Fruit fly (Drosophila melanogaster) whole organism, embryonic: Measurements from ENCODE around the gene CG10584.
A peak's percentile ranks its signal among the peaks of the same experiment; 100 is the strongest.

Experiments used
- Adf1 ChIP-seq: fragments of 200-800 bp; sonication (Bioruptor generic); IDR thresholded peaks from 2 replicates; pipeline ENCODE4 v1.3.6; 2022; ENCODE audit warnings: missing biosample characterization, missing genetic modification characterization
- Atf6 ChIP-seq: fragments of 200-800 bp; sonication (Bioruptor generic); IDR thresholded peaks from 2 replicates; pipeline ENCODE4 v1.3.6; 2022; ENCODE audit warnings: missing biosample characterization, missing genetic modification characterization
- CG10366 ChIP-seq: fragments of 200-800 bp; sonication (Bioruptor generic); IDR thresholded peaks from 2 replicates; pipeline ENCODE4 v1.3.6; 2022; ENCODE audit warnings: missing biosample characterization, missing genetic modification characterization
- CG10979 ChIP-seq: fragments of 200-800 bp; sonication (Bioruptor generic); optimal IDR thresholded peaks from 2 replicates; lab custom pipeline; 2018; ENCODE audit warnings: missing biosample characterization, mild to moderate bottlenecking, missing genetic modification characterization, moderate library complexity
- CG11085 ChIP-seq: fragments of 200-800 bp; sonication (Bioruptor generic); IDR thresholded peaks from 2 replicates; pipeline ENCODE4 v1.3.6; 2022; ENCODE audit warnings: missing biosample characterization, missing genetic modification characterization
- CG11560 ChIP-seq: fragments of 200-800 bp; sonication (Bioruptor generic); IDR thresholded peaks from 3 replicates; pipeline ENCODE4 v1.3.6; 2022; ENCODE audit warnings: missing biosample characterization, missing genetic modification characterization
- CG12219 ChIP-seq: fragments of 200-800 bp; sonication (Bioruptor generic); optimal IDR thresholded peaks from 3 replicates; lab custom pipeline; 2018; ENCODE audit warnings: missing biosample characterization, mild to moderate bottlenecking, missing genetic modification characterization
- CG12769 ChIP-seq: fragments of 200-800 bp; sonication (Bioruptor generic); optimal IDR thresholded peaks from 2 replicates; lab custom pipeline; 2019; ENCODE audit warnings: missing biosample characterization, mild to moderate bottlenecking, missing genetic modification characterization, moderate library complexity
- CG1602 ChIP-seq: fragments of 200-800 bp; sonication (Bioruptor generic); optimal IDR thresholded peaks from 3 replicates; lab custom pipeline; 2016; ENCODE audit warnings: missing biosample characterization, missing genetic modification characterization
- CG17912 ChIP-seq: fragments of 200-800 bp; sonication (Bioruptor generic); optimal IDR thresholded peaks from 2 replicates; lab custom pipeline; 2018; ENCODE audit warnings: missing biosample characterization, mild to moderate bottlenecking, missing genetic modification characterization
- CG1792 ChIP-seq: fragments of 200-800 bp; sonication (Bioruptor generic); optimal IDR thresholded peaks from 2 replicates; lab custom pipeline; 2016; ENCODE audit warnings: missing biosample characterization, missing genetic modification characterization
- CG18262 ChIP-seq: fragments of 200-800 bp; optimal IDR thresholded peaks from 3 replicates; lab custom pipeline; 2019; ENCODE audit warnings: missing biosample characterization, mild to moderate bottlenecking, missing genetic modification characterization, moderate library complexity
- CG43689 ChIP-seq: fragments of 200-800 bp; sonication (Bioruptor generic); IDR thresholded peaks from 2 replicates; pipeline ENCODE4 v1.3.6; 2022; ENCODE audit warnings: missing biosample characterization, missing genetic modification characterization
- CG4424 ChIP-seq: fragments of 200-800 bp; sonication (Bioruptor generic); optimal IDR thresholded peaks from 3 replicates; lab custom pipeline; 2016; ENCODE audit warnings: missing biosample characterization, missing genetic modification characterization
- CG9932 ChIP-seq: fragments of 200-800 bp; sonication (Bioruptor generic); IDR thresholded peaks from 2 replicates; pipeline ENCODE4 v1.3.6; 2022; ENCODE audit warnings: missing biosample characterization, missing genetic modification characterization
- CHES-1-like ChIP-seq: fragments of 200-800 bp; sonication (Bioruptor generic); optimal IDR thresholded peaks from 2 replicates; lab custom pipeline; 2016; ENCODE audit warnings: missing biosample characterization, missing genetic modification characterization
- Dbx ChIP-seq: fragments of 200-800 bp; sonication (Bioruptor generic); IDR thresholded peaks from 3 replicates; pipeline ENCODE4 v1.3.6; 2022; ENCODE audit warnings: missing biosample characterization, missing genetic modification characterization
- Hey ChIP-seq: fragments of 200-800 bp; sonication (Bioruptor generic); optimal IDR thresholded peaks from 3 replicates; lab custom pipeline; 2018; ENCODE audit warnings: missing biosample characterization, mild to moderate bottlenecking, missing genetic modification characterization
- MESR4 ChIP-seq: fragments of 200-800 bp; sonication (Bioruptor generic); optimal IDR thresholded peaks from 2 replicates; lab custom pipeline; 2018; ENCODE audit warnings: missing biosample characterization, mild to moderate bottlenecking, missing genetic modification characterization, moderate library complexity
- Mrtf ChIP-seq: fragments of 200-800 bp; sonication (Bioruptor generic); IDR thresholded peaks from 3 replicates; pipeline ENCODE4 v1.3.6; 2022; ENCODE audit warnings: missing biosample characterization, missing genetic modification characterization
- Oli ChIP-seq: fragments of 200-800 bp; sonication (Bioruptor generic); optimal IDR thresholded peaks from 2 replicates; lab custom pipeline; 2018; ENCODE audit warnings: missing biosample characterization, mild to moderate bottlenecking, missing genetic modification characterization, moderate library complexity
- Rfx ChIP-seq: fragments of 200-800 bp; sonication (Bioruptor generic); IDR thresholded peaks from 2 replicates; pipeline ENCODE4 v1.3.6; 2022; ENCODE audit warnings: missing biosample characterization, missing genetic modification characterization
- Rx ChIP-seq: fragments of 200-800 bp; sonication (Bioruptor generic); IDR thresholded peaks from 2 replicates; pipeline ENCODE4 v1.3.6; 2022; ENCODE audit warnings: missing biosample characterization, missing genetic modification characterization
- Ssrp ChIP-seq: fragments of 200-800 bp; sonication (Bioruptor generic); optimal IDR thresholded peaks from 2 replicates; lab custom pipeline; 2018; ENCODE audit warnings: missing biosample characterization, mild to moderate bottlenecking, missing genetic modification characterization, moderate library complexity
- Vsx1 ChIP-seq: fragments of 200-800 bp; sonication (Bioruptor generic); optimal IDR thresholded peaks from 2 replicates; lab custom pipeline; 2017; ENCODE audit warnings: missing biosample characterization, mild to moderate bottlenecking, missing genetic modification characterization, missing genetic modification reagents
- Xbp1 ChIP-seq: fragments of 200-800 bp; sonication (Bioruptor generic); optimal IDR thresholded peaks from 3 replicates; lab custom pipeline; 2016; ENCODE audit warnings: missing biosample characterization, mild to moderate bottlenecking, missing genetic modification characterization
- ac ChIP-seq: fragments of 200-800 bp; sonication (Bioruptor generic); optimal IDR thresholded peaks from 3 replicates; lab custom pipeline; 2017; ENCODE audit warnings: missing biosample characterization, mild to moderate bottlenecking, missing genetic modification characterization
- al ChIP-seq: fragments of 200-800 bp; sonication (Bioruptor generic); IDR thresholded peaks from 2 replicates; pipeline ENCODE4 v1.3.6; 2022; ENCODE audit warnings: missing biosample characterization, missing genetic modification characterization
- aop ChIP-seq: fragments of 200-800 bp; sonication (Bioruptor generic); IDR thresholded peaks from 2 replicates; pipeline ENCODE4 v1.3.6; 2022; ENCODE audit warnings: missing biosample characterization, missing genetic modification characterization
- ap ChIP-seq: fragments of 200-800 bp; sonication (Bioruptor generic); IDR thresholded peaks from 2 replicates; pipeline ENCODE4 v1.3.6; 2022; ENCODE audit warnings: missing biosample characterization, missing genetic modification characterization
- bsh ChIP-seq, 2 experiments: fragments of 200-800 bp; sonication (Bioruptor generic); optimal IDR thresholded peaks; 2 replicates each; lab custom pipeline; 2017 to 2018; ENCODE audit warnings: mild to moderate bottlenecking in 2 of 2, missing biosample characterization in 2 of 2, missing genetic modification characterization in 2 of 2, moderate library complexity in 1 of 2
- cato ChIP-seq: fragments of 200-800 bp; sonication (Bioruptor generic); optimal IDR thresholded peaks from 2 replicates; lab custom pipeline; 2016; ENCODE audit warnings: missing biosample characterization, missing genetic modification characterization, borderline replicate concordance
- chinmo ChIP-seq: fragments of 200-800 bp; sonication (Bioruptor generic); IDR thresholded peaks from 4 replicates; pipeline ENCODE4 v1.3.6; 2022; ENCODE audit warnings: missing biosample characterization, missing genetic modification characterization; ENCODE audit not compliant: partially characterized antibody
- emc ChIP-seq: fragments of 200-800 bp; sonication (Bioruptor generic); optimal IDR thresholded peaks from 2 replicates; lab custom pipeline; 2016; ENCODE audit warnings: missing biosample characterization, missing genetic modification characterization
- eyg ChIP-seq: fragments of 200-800 bp; sonication (Bioruptor generic); optimal IDR thresholded peaks from 3 replicates; lab custom pipeline; 2016; ENCODE audit warnings: missing biosample characterization, missing genetic modification characterization
- fd64A ChIP-seq: fragments of 200-800 bp; sonication (Bioruptor generic); optimal IDR thresholded peaks from 3 replicates; lab custom pipeline; 2018; ENCODE audit warnings: missing biosample characterization, mild to moderate bottlenecking, missing genetic modification characterization
- nmo ChIP-seq: fragments of 200-800 bp; sonication (Bioruptor generic); optimal IDR thresholded peaks from 2 replicates; lab custom pipeline; 2018; ENCODE audit warnings: missing biosample characterization, mild to moderate bottlenecking, missing genetic modification characterization, moderate library complexity
- pnt ChIP-seq: fragments of 200-800 bp; sonication (Bioruptor generic); optimal IDR thresholded peaks from 3 replicates; lab custom pipeline; 2016; ENCODE audit warnings: missing biosample characterization, missing genetic modification characterization
- repo ChIP-seq: fragments of 200-800 bp; sonication (Bioruptor generic); optimal IDR thresholded peaks from 2 replicates; lab custom pipeline; 2016; ENCODE audit warnings: missing biosample characterization, missing genetic modification characterization
- sd ChIP-seq: fragments of 200-800 bp; sonication (Bioruptor generic); optimal IDR thresholded peaks from 3 replicates; lab custom pipeline; 2018; ENCODE audit warnings: missing biosample characterization, mild to moderate bottlenecking, missing genetic modification characterization, moderate library complexity
- slp2 ChIP-seq: fragments of 200-800 bp; sonication (Bioruptor generic); optimal IDR thresholded peaks from 2 replicates; lab custom pipeline; 2016; ENCODE audit warnings: missing biosample characterization, missing genetic modification characterization
- sna ChIP-seq: fragments of 200-800 bp; sonication (Bioruptor generic); IDR thresholded peaks from 2 replicates; pipeline ENCODE4 v1.3.6; 2022; ENCODE audit warnings: missing biosample characterization, missing genetic modification characterization; ENCODE audit not compliant: partially characterized antibody
- so ChIP-seq: fragments of 200-800 bp; sonication (Bioruptor generic); IDR thresholded peaks from 3 replicates; pipeline ENCODE4 v1.3.6; 2022; ENCODE audit warnings: missing biosample characterization, missing genetic modification characterization
- sqz ChIP-seq: fragments of 200-800 bp; sonication (Bioruptor generic); optimal IDR thresholded peaks from 3 replicates; lab custom pipeline; 2018; ENCODE audit warnings: missing biosample characterization, mild to moderate bottlenecking, missing genetic modification characterization
- sr ChIP-seq: fragments of 200-800 bp; sonication (Bioruptor generic); IDR thresholded peaks from 3 replicates; pipeline ENCODE4 v1.3.6; 2022; ENCODE audit warnings: missing biosample characterization, missing genetic modification characterization
- tgo ChIP-seq: fragments of 200-800 bp; sonication (Bioruptor generic); IDR thresholded peaks from 3 replicates; pipeline ENCODE4 v1.3.6; 2022; ENCODE audit warnings: missing biosample characterization, missing genetic modification characterization
- tio ChIP-seq: fragments of 200-800 bp; sonication (Bioruptor generic); optimal IDR thresholded peaks from 2 replicates; lab custom pipeline; 2017; ENCODE audit warnings: missing biosample characterization, missing genetic modification characterization, inconsistent platforms
- ttk ChIP-seq: fragments of 200-800 bp; sonication (Bioruptor generic); IDR thresholded peaks from 2 replicates; pipeline ENCODE4 v2.1.2; 2022; ENCODE audit warnings: missing biosample characterization, missing genetic modification characterization
- tup ChIP-seq: fragments of 200-800 bp; sonication (Bioruptor generic); optimal IDR thresholded peaks from 2 replicates; lab custom pipeline; 2016; ENCODE audit warnings: missing biosample characterization, mild to moderate bottlenecking, missing genetic modification characterization, moderate library complexity

Gene CG10584

dm6 chr3L:21056792-21057567 is 25.8 kb upstream of the CG10584 start (continued):
- TF ChIP-seq CG10366 (peak; percentile 15; the same call in 1 of the 2 replicates), Adf1 (GFP tag; lab: Robert Waterston, UW) (peak; percentile 29; the same call in 1 of the 2 replicates), MESR4 (GFP tag; lab: Kevin White, UChicago) (no peak), sr (GFP tag; lab: Robert Waterston, UW) (0 out of 3 replicates have a peak, but pooled peaks have one; percentile 46), Xbp1 (GFP tag; lab: Kevin White, UChicago) (peak; percentile 29), slp2 (no peak), Rx (0 out of 2 replicates have a peak, but pooled peaks have one; percentile 2), CG18262 (tag; lab: Kevin White, UChicago) (peak; percentile 9), al (GFP tag; lab: Robert Waterston, UW) (no peak), CHES-1-like (no peak), tgo (GFP tag; lab: Robert Waterston, UW) (0 out of 3 replicates have a peak, but pooled peaks have one; percentile 13), Oli (tag; lab: Kevin White, UChicago) (peak; percentile 50), bsh (GFP tag; optimal IDR thresholded peaks at IDR 0.05; lab: Kevin White, UChicago) (peak in 1 of 2 experiments; percentile 20), CG10979 (tag; lab: Kevin White, UChicago) (peak; percentile 15), emc (GFP tag; lab: Kevin White, UChicago) (no peak), CG12219 (GFP tag; lab: Kevin White, UChicago) (no peak), CG43689 (GFP tag; lab: Robert Waterston, UW) (no peak), sna (GFP tag; lab: Robert Waterston, UW) (no peak), CG11560 (tag; lab: Robert Waterston, UW) (no peak), tio (GFP tag; lab: Kevin White, UChicago) (peak; percentile 23), cato (GFP tag; lab: Kevin White, UChicago) (no peak), CG1792 (GFP tag; lab: Kevin White, UChicago) (no peak), CG11085 (GFP tag; lab: Robert Waterston, UW) (no peak), eyg (GFP tag; lab: Kevin White, UChicago) (no peak), repo (GFP tag; lab: Kevin White, UChicago) (no peak), CG4424 (GFP tag; lab: Kevin White, UChicago) (peak; percentile 55), CG12769 (tag; lab: Kevin White, UChicago) (peak; percentile 80), Hey (tag; lab: Kevin White, UChicago) (no peak), aop (GFP tag; lab: Robert Waterston, UW) (no peak), Rfx (peak; percentile 35; the same call in 1 of the 2 replicates), tup (GFP tag; lab: Kevin White, UChicago) (no peak), nmo (GFP tag; lab: Kevin White, UChicago) (no peak), Dbx (GFP tag; lab: Robert Waterston, UW) (peak; percentile 48; the same call in 1 of the 3 replicates), ap (no peak), so (GFP tag; lab: Robert Waterston, UW) (no peak), sqz (GFP tag; lab: Kevin White, UChicago) (no peak), Vsx1 (GFP tag; lab: Kevin White, UChicago) (no peak), ac (GFP tag; lab: Kevin White, UChicago) (no peak), Atf6 (no peak), Mrtf (0 out of 3 replicates have a peak, but pooled peaks have one; percentile 4), Ssrp (tag; lab: Kevin White, UChicago) (peak; percentile 25), CG1602 (GFP tag; lab: Kevin White, UChicago) (no peak), pnt (no peak), chinmo (GFP tag; lab: Robert Waterston, UW) (peak; percentile 91; the same call in 3 of the 4 replicates), ttk (GFP tag; lab: Robert Waterston, UW) (0 out of 2 replicates have a peak, but pooled peaks have one; percentile 18), CG17912 (GFP tag; lab: Kevin White, UChicago) (no peak), CG9932 (GFP tag; lab: Robert Waterston, UW) (peak; percentile 47), sd (tag; lab: Kevin White, UChicago) (no peak), fd64A (GFP tag; lab: Kevin White, UChicago) (no peak)
